Worm (Caenorhabditis elegans): Measurements from ENCODE around the gene F02D8.4.

Gene F02D8.4

ce11 chrV:14979937-14980336, 4.8 kb upstream of the F02D8.4 start, which contains the start of gene xbx-1:
TSS of gene xbx-1 (plus strand) at chrV:14980237.
- TF ChIP-seq zip-4 (GFP tag; optimal IDR thresholded peaks at IDR 0.05) (no peak), hlh-17 (GFP tag; optimal IDR thresholded peaks at IDR 0.05; ENCODE audit: borderline replicate concordance) (no peak), jun-1 (tag; optimal IDR thresholded peaks at IDR 0.05) (no peak), fkh-8 (tag; optimal IDR thresholded peaks at IDR 0.05) (peak; percentile 19)

DNA sequence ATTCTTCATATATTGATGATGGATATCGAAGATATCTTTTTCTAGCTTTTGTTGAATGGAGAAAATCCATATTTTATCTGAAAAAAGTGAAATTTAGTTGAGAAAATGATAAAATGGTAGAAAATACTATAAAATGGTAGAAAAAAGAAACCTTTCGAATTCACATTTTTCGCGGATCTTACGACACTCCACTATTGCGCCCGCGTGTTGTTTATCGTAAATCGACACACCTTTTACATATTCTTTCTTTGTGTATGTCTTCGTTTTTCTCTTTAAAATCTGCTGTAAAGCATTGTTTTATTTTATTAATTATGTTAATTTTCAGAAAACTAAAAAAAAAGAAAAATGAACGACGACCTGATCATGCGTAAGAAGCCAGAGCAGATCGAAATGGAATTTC, 6.2 kb downstream of the F02D8.4 start, which contains the start of the genes cdt-2 and T01C3.2:
Gene cdt-2 (minus strand): TSS at position 284 of the 400 bp plus-strand sequence.
Gene T01C3.2 (plus strand): TSS at position 326 of the 400 bp plus-strand sequence.
- TF ChIP-seq ceh-90 (tag; optimal IDR thresholded peaks at IDR 0.05) (no peak), fkh-10 (GFP tag; optimal IDR thresholded peaks at IDR 0.05) (no peak), nhr-85 (tag) (peak; percentile 4), swsn-7 (tag; optimal IDR thresholded peaks at IDR 0.05) (peak; percentile 43), snpc-4 (tag; optimal IDR thresholded peaks at IDR 0.05) (no peak), lin-35 (GFP tag; optimal IDR thresholded peaks at IDR 0.05) (peak; percentile 82 to 92), skn-1 (tag; optimal IDR thresholded peaks at IDR 0.05) (peak; percentile 23), egl-13 (tag; optimal IDR thresholded peaks at IDR 0.05) (no peak), nhr-90 (tag; optimal IDR thresholded peaks at IDR 0.05; ENCODE audit: poor library complexity) (peak; percentile 16), snu-23 (GFP tag; optimal IDR thresholded peaks at IDR 0.05) (peak; percentile 56), isw-1 (GFP tag; IDR thresholded peaks at IDR 0.05) (no peak; the same call in 1 of the 2 replicates), nhr-237 (tag; optimal IDR thresholded peaks at IDR 0.05) (no peak), pqm-1 (tag; optimal IDR thresholded peaks at IDR 0.05) (no peak), nhr-47 (tag; optimal IDR thresholded peaks at IDR 0.05) (peak; percentile 48), lin-15B (tag; optimal IDR thresholded peaks at IDR 0.05) (peak; percentile 24), C16A3.4 (tag; optimal IDR thresholded peaks at IDR 0.05) (peak; percentile 18), mep-1 (tag; optimal IDR thresholded peaks at IDR 0.05) (no peak), rnt-1 (tag; optimal IDR thresholded peaks at IDR 0.05) (peak; percentile 40), grh-1 (GFP tag; IDR thresholded peaks at IDR 0.05) (no peak), nhr-71 (tag; optimal IDR thresholded peaks at IDR 0.05) (peak; percentile 50), lsy-2 (tag; optimal IDR thresholded peaks at IDR 0.05) (peak; percentile 53 to 74), F16B12.6 (tag; optimal IDR thresholded peaks at IDR 0.05) (peak; percentile 17), sptf-1 (tag; optimal IDR thresholded peaks at IDR 0.05) (no peak), ces-1 (GFP tag; optimal IDR thresholded peaks at IDR 0.05) (no peak), ztf-4 (tag; optimal IDR thresholded peaks at IDR 0.05) (no peak), pag-3 (tag; optimal IDR thresholded peaks at IDR 0.05; ENCODE audit: borderline replicate concordance, insufficient read depth) (no peak), elt-3 (tag; optimal IDR thresholded peaks at IDR 0.05) (peak in 1 of 6 experiments; percentile 7), xbp-1 (tag; optimal IDR thresholded peaks at IDR 0.05) (peak; percentile 33), nhr-19 (GFP tag; conservative IDR thresholded peaks at IDR 0.05) (peak; percentile 9; the same call in 1 of the 2 replicates), ets-5 (GFP tag; IDR thresholded peaks at IDR 0.05) (no peak), unc-86 (tag; optimal IDR thresholded peaks at IDR 0.05) (peak; percentile 12), unc-62 (GFP tag; optimal IDR thresholded peaks at IDR 0.05) (no peak), tbx-2 (tag; optimal IDR thresholded peaks at IDR 0.05) (peak; percentile 22), fos-1 (tag; optimal IDR thresholded peaks at IDR 0.05) (no peak), ztf-11 (tag; optimal IDR thresholded peaks at IDR 0.05) (no peak), dpl-1 (GFP tag; optimal IDR thresholded peaks at IDR 0.05) (peak; percentile 76 to 89 (median 85)), nhr-11 (tag; optimal IDR thresholded peaks at IDR 0.05) (no peak), egl-27 (tag; optimal IDR thresholded peaks at IDR 0.05) (no peak), hlh-17 (GFP tag; optimal IDR thresholded peaks at IDR 0.05; ENCODE audit: borderline replicate concordance) (no peak), ceh-82 (tag; optimal IDR thresholded peaks at IDR 0.05) (peak in 2 of 3 experiments; percentile 29 to 44), efl-1 (optimal IDR thresholded peaks at IDR 0.05) (peak; percentile 26 to 86), efl-1 (GFP tag; optimal IDR thresholded peaks at IDR 0.05 in 1 of 2) (peak; percentile 87 to 98), alr-1 (tag; optimal IDR thresholded peaks at IDR 0.05; ENCODE audit: borderline replicate concordance) (no peak), nhr-20 (tag; optimal IDR thresholded peaks at IDR 0.05) (peak; percentile 35), dsc-1 (tag; optimal IDR thresholded peaks at IDR 0.05) (peak; percentile 25)

Data from whole organism, L1 larva.